Fruit fly (Drosophila melanogaster): ENCODE data around the gene bon.

DNA sequence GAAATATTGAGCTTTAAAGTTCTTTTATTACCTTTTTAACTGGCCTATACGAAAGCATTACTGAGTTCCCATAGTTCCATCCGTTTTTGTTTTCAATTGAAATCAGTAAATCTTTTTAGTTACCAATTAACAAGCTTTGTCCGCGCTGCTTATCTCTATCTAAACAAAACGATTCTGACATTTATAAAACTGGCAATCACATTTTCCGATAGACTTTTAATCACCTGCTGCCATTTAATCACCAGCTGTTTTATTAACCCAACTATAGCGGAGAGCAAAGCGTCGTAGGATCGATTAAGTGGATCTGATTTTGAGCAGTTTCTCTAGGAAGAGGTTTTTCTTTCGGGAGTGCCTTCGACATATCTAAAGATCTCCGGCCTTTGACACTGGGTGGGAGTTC lies 9.7 kb downstream of the bon start:
- no peak for TF ChIP-seq CG12768 (GFP tag; optimal IDR thresholded peaks at IDR 0.05)
- no peak for TF ChIP-seq CG5204 (GFP tag; optimal IDR thresholded peaks at IDR 0.05)
- TF ChIP-seq bab1 (GFP tag; optimal IDR thresholded peaks at IDR 0.05) = no peak
- peak; percentile 32 for TF ChIP-seq kay (GFP tag; ENCODE audit: borderline replicate concordance)
- TF ChIP-seq Hr96 (GFP tag; optimal IDR thresholded peaks at IDR 0.05) = no peak
- TF ChIP-seq Mnt (GFP tag; optimal IDR thresholded peaks at IDR 0.05) = no peak
- no peak for TF ChIP-seq CG7101 (tag; optimal IDR thresholded peaks at IDR 0.05)
- no peak for TF ChIP-seq pad (GFP tag; optimal IDR thresholded peaks at IDR 0.05)
- TF ChIP-seq CG1620 (GFP tag; optimal IDR thresholded peaks at IDR 0.05) = no peak
- no peak for TF ChIP-seq CG7045 (GFP tag; optimal IDR thresholded peaks at IDR 0.05)
- TF ChIP-seq cnc (optimal IDR thresholded peaks at IDR 0.05) = no peak
- TF ChIP-seq tj (GFP tag; optimal IDR thresholded peaks at IDR 0.05) = no peak

Measured in whole organism, adult.